Worm (Caenorhabditis elegans) whole organism, mixed stage, embryonic: ENCODE data around the gene C16C8.22.

Source experiments
- M03D4.4 ChIP-seq: sonication (generic microtip); optimal IDR thresholded peaks from 2 replicates; lab custom pipeline; 2017; ENCODE audit warnings: mild to moderate bottlenecking, missing genetic modification characterization, missing compliant biosample characterization
- blmp-1 ChIP-seq: fragments of 150-350 bp; optimal IDR thresholded peaks from 2 replicates; lab custom pipeline; 2014; ENCODE audit warnings: missing biosample characterization, missing genetic modification characterization
- ces-1 ChIP-seq: fragments of 150-350 bp; optimal IDR thresholded peaks from 2 replicates; lab custom pipeline; 2014; ENCODE audit warnings: missing biosample characterization, missing genetic modification reagents, missing genetic modification characterization
- drap-1 ChIP-seq: fragments of 200-800 bp; sonication (Bioruptor generic); optimal IDR thresholded peaks from 3 replicates; lab custom pipeline; 2018; ENCODE audit warnings: mild to moderate bottlenecking, missing genetic modification characterization, missing compliant biosample characterization
- elt-3 ChIP-seq: fragments of 150-350 bp; optimal IDR thresholded peaks from 2 replicates; lab custom pipeline; 2014; ENCODE audit warnings: missing biosample characterization, missing genetic modification characterization
- nhr-237 ChIP-seq: fragments of 150-350 bp; optimal IDR thresholded peaks from 2 replicates; lab custom pipeline; 2014; ENCODE audit warnings: missing biosample characterization, missing genetic modification characterization
- nhr-28 ChIP-seq: fragments of 150-350 bp; optimal IDR thresholded peaks from 2 replicates; lab custom pipeline; 2014; ENCODE audit warnings: missing biosample characterization, missing genetic modification characterization
- pha-4 ChIP-seq: fragments of 150-350 bp; optimal IDR thresholded peaks from 2 replicates; lab custom pipeline; 2018; ENCODE audit warnings: missing biosample characterization, missing genetic modification reagents, missing genetic modification characterization
- unc-120 ChIP-seq: sonication (generic microtip); optimal IDR thresholded peaks from 2 replicates; lab custom pipeline; 2017; ENCODE audit warnings: missing genetic modification characterization, missing compliant biosample characterization; ENCODE audit not compliant: poor library complexity, severe bottlenecking
- unc-39 ChIP-seq: fragments of 150-350 bp; optimal IDR thresholded peaks from 2 replicates; lab custom pipeline; 2014; ENCODE audit warnings: missing biosample characterization, missing genetic modification characterization
- unc-62 ChIP-seq: fragments of 150-350 bp; optimal IDR thresholded peaks from 2 replicates; lab custom pipeline; 2014; ENCODE audit warnings: missing biosample characterization, missing genetic modification reagents, missing genetic modification characterization
- ztf-11 ChIP-seq: fragments of 150-350 bp; optimal IDR thresholded peaks from 2 replicates; lab custom pipeline; 2014; ENCODE audit warnings: missing biosample characterization, missing genetic modification characterization

DNA sequence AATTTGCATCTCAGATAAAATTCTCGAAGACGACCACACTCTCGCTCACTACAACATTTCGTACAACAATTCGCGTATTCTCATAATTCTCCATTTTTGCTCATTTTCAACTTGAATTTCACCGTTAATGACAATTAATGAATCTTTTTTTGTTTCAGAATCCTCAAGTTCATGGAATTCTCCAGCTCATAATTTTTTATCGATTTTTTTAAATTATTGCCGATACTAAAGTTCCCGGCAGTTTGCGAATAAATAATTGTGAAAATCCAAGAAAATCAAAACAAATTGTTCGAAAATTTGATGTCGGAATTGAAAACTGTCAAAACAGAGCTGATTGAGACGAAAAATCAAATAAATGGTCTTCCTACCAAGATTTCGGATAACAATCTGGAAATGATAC, 4.9 kb upstream of the C16C8.22 start, which contains the start of gene C16C8.21:
- no peak for TF ChIP-seq unc-120
- no peak for TF ChIP-seq ztf-11 (tag; lab: Kevin White, UChicago)
- TF ChIP-seq M03D4.4 (tag; lab: Kevin White, UChicago), result no peak
- no peak for TF ChIP-seq drap-1 (GFP tag; lab: Kevin White, UChicago)
- no peak for TF ChIP-seq nhr-28 (tag; lab: Kevin White, UChicago)
- TF ChIP-seq blmp-1 (tag; lab: Kevin White, UChicago), result no peak
- no peak for TF ChIP-seq unc-62 (GFP tag; lab: Kevin White, UChicago)
- no peak for TF ChIP-seq nhr-237 (tag; lab: Kevin White, UChicago)
- no peak for TF ChIP-seq elt-3 (tag; lab: Kevin White, UChicago)
- no peak for TF ChIP-seq unc-39
- no peak for TF ChIP-seq pha-4 (tag; lab: Kevin White, UChicago)
- no peak for TF ChIP-seq ces-1 (GFP tag; lab: Kevin White, UChicago)
